Worm (Caenorhabditis elegans) whole organism, mixed stage, embryonic: Measurements from ENCODE around the gene T25B2.2.

ENCODE experiments used
- M03D4.4 ChIP-seq: sonication (generic microtip); optimal IDR thresholded peaks from 2 replicates; lab custom pipeline; 2017; ENCODE audit warnings: mild to moderate bottlenecking, missing genetic modification characterization, missing compliant biosample characterization
- blmp-1 ChIP-seq: fragments of 150-350 bp; optimal IDR thresholded peaks from 2 replicates; lab custom pipeline; 2014; ENCODE audit warnings: missing biosample characterization, missing genetic modification characterization
- ceh-43 ChIP-seq: fragments of 200-800 bp; sonication (Bioruptor generic); optimal IDR thresholded peaks from 2 replicates; lab custom pipeline; 2018; ENCODE audit warnings: mild to moderate bottlenecking, missing genetic modification characterization, moderate library complexity, missing compliant biosample characterization
- elt-1 ChIP-seq: sonication (generic microtip); optimal IDR thresholded peaks from 2 replicates; lab custom pipeline; 2017; ENCODE audit warnings: missing genetic modification characterization, mild to moderate bottlenecking, missing compliant biosample characterization, antibody characterized with exemption, moderate library complexity, borderline replicate concordance; ENCODE audit not compliant: insufficient read depth
- ham-2 ChIP-seq: fragments of 200-800 bp; sonication (Bioruptor generic); optimal IDR thresholded peaks from 2 replicates; lab custom pipeline; 2018; ENCODE audit warnings: mild to moderate bottlenecking, missing genetic modification characterization, missing compliant biosample characterization
- lin-13 ChIP-seq: fragments of 150-350 bp; optimal IDR thresholded peaks from 2 replicates; lab custom pipeline; 2014; ENCODE audit warnings: missing biosample characterization, missing genetic modification characterization
- lsy-2 ChIP-seq: fragments of 150-350 bp; optimal IDR thresholded peaks from 2 replicates; lab custom pipeline; 2014; ENCODE audit warnings: missing biosample characterization, missing genetic modification characterization
- nhr-12 ChIP-seq: fragments of 150-350 bp; optimal IDR thresholded peaks from 2 replicates; lab custom pipeline; 2014; ENCODE audit warnings: missing biosample characterization, missing genetic modification characterization
- nhr-76 ChIP-seq: sonication (generic microtip); optimal IDR thresholded peaks from 2 replicates; lab custom pipeline; 2017; ENCODE audit warnings: missing biosample characterization, missing genetic modification characterization
- pha-4 ChIP-seq: fragments of 150-350 bp; optimal IDR thresholded peaks from 2 replicates; lab custom pipeline; 2018; ENCODE audit warnings: missing biosample characterization, missing genetic modification reagents, missing genetic modification characterization
- snpc-4 ChIP-seq: fragments of 150-350 bp; optimal IDR thresholded peaks from 2 replicates; lab custom pipeline; 2014; ENCODE audit warnings: missing biosample characterization, missing genetic modification characterization
- sptf-1 ChIP-seq: sonication (generic microtip); optimal IDR thresholded peaks from 2 replicates; lab custom pipeline; 2017; ENCODE audit warnings: mild to moderate bottlenecking, missing genetic modification characterization, moderate library complexity, missing compliant biosample characterization
- ztf-11 ChIP-seq: fragments of 150-350 bp; optimal IDR thresholded peaks from 2 replicates; lab custom pipeline; 2014; ENCODE audit warnings: missing biosample characterization, missing genetic modification characterization

- TF ChIP-seq ceh-43 (GFP tag; lab: Kevin White, UChicago) (no peak), blmp-1 (no peak), M03D4.4 (tag; lab: Kevin White, UChicago) (no peak), elt-1 (tag; lab: Kevin White, UChicago) (no peak), ztf-11 (tag; lab: Kevin White, UChicago) (no peak), pha-4 (tag; lab: Kevin White, UChicago) (no peak), lin-13 (tag; lab: Kevin White, UChicago) (no peak), snpc-4 (no peak), ham-2 (GFP tag; lab: Kevin White, UChicago) (no peak), sptf-1 (tag; lab: Kevin White, UChicago) (peak; percentile 71), lsy-2 (tag; lab: Kevin White, UChicago) (no peak), nhr-76 (tag; lab: Kevin White, UChicago) (no peak), nhr-12 (tag; lab: Kevin White, UChicago) (no peak)
Observed at ce11 chrX:6134423-6134822, 35.0 kb upstream of the T25B2.2 start.
